Fruit fly (Drosophila melanogaster): ENCODE measurements around the gene CG10600.

Gene CG10600

DNA sequence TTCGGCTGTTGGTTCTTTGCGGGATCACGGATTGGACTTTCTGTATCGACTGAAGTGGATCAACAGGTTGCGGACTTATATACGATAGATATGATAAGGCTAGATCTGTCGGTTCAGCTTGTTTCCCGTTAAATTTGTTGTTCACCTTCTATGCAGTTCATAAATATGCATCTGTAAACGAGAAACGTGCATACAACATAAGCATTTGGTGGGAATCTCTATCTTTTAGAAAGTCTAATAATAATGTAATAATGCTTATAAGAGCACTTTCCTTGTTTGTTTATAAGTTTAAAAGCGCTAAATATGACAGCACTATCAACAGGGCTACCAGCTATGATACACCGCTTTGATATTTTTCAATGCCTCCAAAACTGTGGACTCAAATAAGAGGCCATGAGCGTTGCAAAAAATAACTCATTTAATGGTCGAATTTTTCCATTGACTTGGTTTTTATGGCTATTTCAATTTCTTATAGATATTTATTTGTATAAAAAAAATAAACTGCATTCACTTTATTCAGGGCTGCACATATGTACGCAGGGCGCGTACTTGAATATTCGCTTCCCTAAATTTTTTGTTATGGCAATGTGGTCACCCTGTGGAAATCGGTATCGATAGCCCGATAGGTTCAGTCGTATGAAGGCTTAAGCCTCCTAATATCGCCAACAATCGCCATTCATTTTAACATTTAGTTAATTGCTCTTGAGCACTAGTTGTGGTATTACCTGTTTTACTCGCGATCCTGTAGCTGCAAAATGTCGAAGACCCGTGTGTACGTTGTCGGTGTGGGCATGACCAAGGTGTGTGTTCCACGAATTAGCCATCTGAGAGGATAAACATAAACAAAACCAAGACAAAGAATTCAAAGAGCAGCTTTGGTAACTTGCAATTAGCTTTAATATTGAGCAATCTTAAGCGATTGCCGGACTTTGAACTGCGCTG is 8.6 kb downstream of the CG10600 start, which contains the start of the genes CG17597 and ScpX (continued):
- no peak for TF ChIP-seq N (GFP tag; optimal IDR thresholded peaks at IDR 0.05)
- no peak for TF ChIP-seq tai (GFP tag; optimal IDR thresholded peaks at IDR 0.05)
- TF ChIP-seq Hr83 (GFP tag; optimal IDR thresholded peaks at IDR 0.05; ENCODE audit: poor library complexity, severe bottlenecking) = no peak
- TF ChIP-seq Rel (GFP tag; optimal IDR thresholded peaks at IDR 0.05) = no peak
- TF ChIP-seq Rel (tag; optimal IDR thresholded peaks at IDR 0.05) = peak; percentile 34
- peak; percentile 43 for TF ChIP-seq psq (GFP tag; optimal IDR thresholded peaks at IDR 0.05)
- TF ChIP-seq Hr78 (GFP tag; optimal IDR thresholded peaks at IDR 0.05) = no peak

DNA sequence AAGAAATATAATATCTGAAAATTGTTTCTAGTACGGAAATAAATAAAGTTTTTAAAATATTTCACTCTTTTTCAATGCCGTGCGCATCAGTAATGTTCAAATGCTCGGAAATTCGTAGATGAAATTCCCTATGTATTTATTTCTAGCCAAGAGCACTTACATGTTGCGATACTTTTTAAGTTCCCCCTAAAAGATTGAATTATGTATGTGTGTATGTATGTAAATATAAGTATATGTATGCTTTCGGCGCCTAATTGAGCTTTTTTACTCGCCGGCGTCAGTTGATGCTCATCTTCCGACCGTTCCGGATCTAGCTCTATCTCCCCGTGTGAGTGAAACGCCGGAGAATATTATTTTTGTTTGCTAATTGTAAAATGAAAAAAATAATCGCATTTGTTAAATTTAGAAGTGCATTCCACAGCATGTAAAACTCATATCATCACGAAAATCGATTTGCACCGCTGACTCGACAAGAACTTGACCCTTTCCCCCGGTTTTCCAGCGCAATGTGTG is 12.9 kb downstream of the CG10600 start, which contains the start of gene Ugt36E1:
Gene Ugt36E1 (plus strand): TSS at position 275 of the 513 bp plus-strand sequence.
- TF ChIP-seq Hr78 (GFP tag; optimal IDR thresholded peaks at IDR 0.05) (no peak), jim (GFP tag; optimal IDR thresholded peaks at IDR 0.05) (no peak), Hnf4 (GFP tag; optimal IDR thresholded peaks at IDR 0.05) (no peak), brk (GFP tag; optimal IDR thresholded peaks at IDR 0.05) (no peak), Mio (GFP tag; optimal IDR thresholded peaks at IDR 0.05) (no peak), Jra (GFP tag; optimal IDR thresholded peaks at IDR 0.05) (no peak), sv (GFP tag; optimal IDR thresholded peaks at IDR 0.05) (no peak), tai (GFP tag; optimal IDR thresholded peaks at IDR 0.05) (no peak), Hr83 (GFP tag; optimal IDR thresholded peaks at IDR 0.05; ENCODE audit: poor library complexity, severe bottlenecking) (no peak), OdsH (GFP tag; optimal IDR thresholded peaks at IDR 0.05) (no peak), dsf (GFP tag; optimal IDR thresholded peaks at IDR 0.05; ENCODE audit: borderline replicate concordance) (no peak), CG32264 (GFP tag; optimal IDR thresholded peaks at IDR 0.05) (no peak)

- TF ChIP-seq Jra (GFP tag; optimal IDR thresholded peaks at IDR 0.05) (peak; percentile 22), foxo (GFP tag; optimal IDR thresholded peaks at IDR 0.05) (peak in 1 of 2 experiments; percentile 5), Myc (optimal IDR thresholded peaks at IDR 0.05) (peak; percentile 82), Rel (GFP tag; optimal IDR thresholded peaks at IDR 0.05) (no peak), Rel (tag; optimal IDR thresholded peaks at IDR 0.05) (peak; percentile 51), dmrt93B (GFP tag; optimal IDR thresholded peaks at IDR 0.05) (no peak), Dif (GFP tag; optimal IDR thresholded peaks at IDR 0.05; ENCODE audit: partially characterized antibody) (peak; percentile 63), Hr83 (GFP tag; optimal IDR thresholded peaks at IDR 0.05; ENCODE audit: poor library complexity, severe bottlenecking) (peak; percentile 75), Sp1 (GFP tag; optimal IDR thresholded peaks at IDR 0.05) (peak; percentile 61), HLH106 (tag; optimal IDR thresholded peaks at IDR 0.05) (no peak), CrebA (GFP tag; optimal IDR thresholded peaks at IDR 0.05; ENCODE audit: borderline replicate concordance) (no peak), rgr (GFP tag; optimal IDR thresholded peaks at IDR 0.05) (peak; percentile 30), pan (optimal IDR thresholded peaks at IDR 0.05) (no peak), psq (GFP tag; optimal IDR thresholded peaks at IDR 0.05) (peak; percentile 18), Hnf4 (GFP tag; optimal IDR thresholded peaks at IDR 0.05) (peak; percentile 66), woc (GFP tag; optimal IDR thresholded peaks at IDR 0.05) (peak; percentile 75), Vsx2 (GFP tag; optimal IDR thresholded peaks at IDR 0.05; ENCODE audit: partially characterized antibody) (peak; percentile 81), h (GFP tag; optimal IDR thresholded peaks at IDR 0.05) (peak; percentile 28), br (GFP tag; optimal IDR thresholded peaks at IDR 0.05) (peak; percentile 40)
These were observed 16.2 kb downstream of the CG10600 start, which contains the start of gene Ugt36D1 for dm6 chr2L:18823243-18823803. Ugt36D1 (plus strand) TSS chr2L:18823548.

dm6 chr2L:18822805-18823204 is 16.7 kb downstream of the CG10600 start:
- no peak for TF ChIP-seq Hr83 (GFP tag; optimal IDR thresholded peaks at IDR 0.05; ENCODE audit: poor library complexity, severe bottlenecking)
- no peak for TF ChIP-seq CrebA (GFP tag; optimal IDR thresholded peaks at IDR 0.05; ENCODE audit: borderline replicate concordance)

- TF ChIP-seq Hr78 (GFP tag; optimal IDR thresholded peaks at IDR 0.05) (no peak), lola (GFP tag; optimal IDR thresholded peaks at IDR 0.05) (no peak), Sp1 (GFP tag; optimal IDR thresholded peaks at IDR 0.05) (no peak), psq (GFP tag; optimal IDR thresholded peaks at IDR 0.05) (no peak), foxo (GFP tag; optimal IDR thresholded peaks at IDR 0.05) (no peak), ey (GFP tag; optimal IDR thresholded peaks at IDR 0.05) (no peak), Hnf4 (GFP tag; optimal IDR thresholded peaks at IDR 0.05) (no peak), Abd-B (GFP tag; optimal IDR thresholded peaks at IDR 0.05) (no peak), sage (GFP tag; optimal IDR thresholded peaks at IDR 0.05) (no peak), CrebA (GFP tag; optimal IDR thresholded peaks at IDR 0.05; ENCODE audit: borderline replicate concordance) (no peak)
These were observed 20.4 kb downstream of the CG10600 start, which contains the start of gene Ugt36F1 for dm6 chr2L:18819044-18819443. Ugt36F1 (plus strand) TSS chr2L:18819344.
